Worm (Caenorhabditis elegans): Measurements from ENCODE around the gene C50C3.19.

The C50C3.19 gene

ce11 chrIII:8201760-8202159 lies 11.2 kb downstream of the C50C3.19 start (continued):
- TF ChIP-seq dpl-1 (GFP tag; optimal IDR thresholded peaks at IDR 0.05) (peak; percentile 6), lir-3 (tag; optimal IDR thresholded peaks at IDR 0.05) (no peak), F44E2.7 (GFP tag; IDR thresholded peaks at IDR 0.05) (no peak), T20F7.1 (GFP tag; optimal IDR thresholded peaks at IDR 0.05) (no peak), snpc-4 (tag; optimal IDR thresholded peaks at IDR 0.05) (no peak), mes-2 (tag; optimal IDR thresholded peaks at IDR 0.05; ENCODE audit: poor library complexity, severe bottlenecking) (no peak), T26A8.4 (GFP tag; IDR thresholded peaks at IDR 0.05) (no peak), R02D3.7 (tag; optimal IDR thresholded peaks at IDR 0.05) (no peak), nhr-28 (tag; optimal IDR thresholded peaks at IDR 0.05) (no peak), nhr-6 (tag; optimal IDR thresholded peaks at IDR 0.05) (no peak)

ce11 chrIII:8202754-8203153 lies 12.1 kb downstream of the C50C3.19 start, which contains the start of gene snb-5:
Gene snb-5, plus strand, starts transcription at chrIII:8203054.
- no peak for TF ChIP-seq madf-5 (GFP tag; IDR thresholded peaks at IDR 0.05)
- TF ChIP-seq sdz-12 (GFP tag; optimal IDR thresholded peaks at IDR 0.05) = no peak
- no peak for TF ChIP-seq lsy-2 (tag; optimal IDR thresholded peaks at IDR 0.05)
- no peak for TF ChIP-seq ZK337.2 (GFP tag; IDR thresholded peaks at IDR 0.05)
- TF ChIP-seq ctbp-1 (GFP tag; IDR thresholded peaks at IDR 0.05) = no peak
- no peak for TF ChIP-seq R02D3.7 (tag; optimal IDR thresholded peaks at IDR 0.05)
- TF ChIP-seq egl-43 (GFP tag; IDR thresholded peaks at IDR 0.05) = no peak
- TF ChIP-seq fos-1 (tag; optimal IDR thresholded peaks at IDR 0.05) = no peak
- no peak for TF ChIP-seq unc-130 (GFP tag; optimal IDR thresholded peaks at IDR 0.05)
- TF ChIP-seq nhr-41 (GFP tag; IDR thresholded peaks at IDR 0.05) = no peak
- TF ChIP-seq ZK546.5 (tag; optimal IDR thresholded peaks at IDR 0.05) = no peak
- TF ChIP-seq zip-11 (GFP tag; IDR thresholded peaks at IDR 0.05) = no peak
- no peak for TF ChIP-seq zfp-3 (GFP tag; conservative IDR thresholded peaks at IDR 0.05)

ce11 chrIII:8209775-8210174 lies 19.2 kb downstream of the C50C3.19 start, which contains the start of gene C30A5.10:
Gene C30A5.10, minus strand, starts transcription at chrIII:8209875.
- peak in 1 of 2 experiments; percentile 16 for TF ChIP-seq unc-62 (GFP tag; optimal IDR thresholded peaks at IDR 0.05 in 1 of 2)
- no peak for TF ChIP-seq unc-62 (tag; optimal IDR thresholded peaks at IDR 0.05)
- no peak for TF ChIP-seq sdz-12 (GFP tag; optimal IDR thresholded peaks at IDR 0.05)
- TF ChIP-seq unc-130 (GFP tag; optimal IDR thresholded peaks at IDR 0.05) = no peak
- TF ChIP-seq lin-1 (GFP tag; IDR thresholded peaks at IDR 0.05) = no peak
- TF ChIP-seq nhr-11 (tag; optimal IDR thresholded peaks at IDR 0.05) = no peak
- no peak for TF ChIP-seq lin-39 (tag; optimal IDR thresholded peaks at IDR 0.05)

- TF ChIP-seq dmd-9 (GFP tag; IDR thresholded peaks at IDR 0.05) (no peak), Y5F2A.4 (GFP tag; optimal IDR thresholded peaks at IDR 0.05) (no peak), madf-9 (GFP tag; conservative IDR thresholded peaks at IDR 0.05) (no peak), unc-62 (GFP tag; optimal IDR thresholded peaks at IDR 0.05 in 1 of 2) (peak in 1 of 2 experiments; percentile 59), unc-62 (tag; optimal IDR thresholded peaks at IDR 0.05) (no peak), aha-1 (tag) (peak; percentile 29)
Measured at ce11 chrIII:8211562-8211961, 21.0 kb downstream of the C50C3.19 start.

- TF ChIP-seq set-16 (GFP tag; IDR thresholded peaks at IDR 0.05) (no peak; the same call in 1 of the 2 replicates), ZK546.5 (tag; optimal IDR thresholded peaks at IDR 0.05) (no peak), nhr-102 (tag; optimal IDR thresholded peaks at IDR 0.05) (no peak), tag-97 (GFP tag; IDR thresholded peaks at IDR 0.05) (no peak), ctbp-1 (GFP tag; IDR thresholded peaks at IDR 0.05) (no peak), aha-1 (tag) (peak; percentile 2)
Measured at ce11 chrIII:8216224-8216623, 25.6 kb downstream of the C50C3.19 start, which contains the start of gene unc-86. Gene unc-86, minus strand, starts transcription at chrIII:8216336.

All from whole organism, L4 larva.